Fruit fly (Drosophila melanogaster) Kc167 (cell line): ENCODE data around the gene Snx27.

Experiments used
- Myc ChIP-seq: fragments of >200 bp; optimal IDR thresholded peaks from 2 replicates; lab custom pipeline; 2017; ENCODE audit warnings: missing external identifiers
- Sin3A ChIP-seq: fragments of >200 bp; optimal IDR thresholded peaks from 2 replicates; lab custom pipeline; 2018; ENCODE audit warnings: missing external identifiers
- h ChIP-seq: fragments of >200 bp; optimal IDR thresholded peaks from 3 replicates; lab custom pipeline; 2018; ENCODE audit warnings: missing external identifiers
- insv ChIP-seq: fragments of >200 bp; optimal IDR thresholded peaks from 3 replicates; lab custom pipeline; 2018; ENCODE audit warnings: missing external identifiers
- psq ChIP-seq: fragments of >200 bp; optimal IDR thresholded peaks from 2 replicates; lab custom pipeline; 2017; ENCODE audit warnings: missing external identifiers
- ttk ChIP-seq: sonication (Bioruptor generic); optimal IDR thresholded peaks from 2 replicates; lab custom pipeline; 2017; ENCODE audit warnings: missing external identifiers

Gene Snx27

dm6 chrX:5679933-5680667 is 57.7 kb downstream of the Snx27 start, which contains the start of the genes Tre1 and Gr5a:
TSS of gene Tre1 (minus strand) at chrX:5679977.
TSS of gene Gr5a (plus strand) at chrX:5680617.
- TF ChIP-seq Myc (lab: Kevin White, UChicago): no peak
- TF ChIP-seq h (lab: Kevin White, UChicago): no peak
- TF ChIP-seq Sin3A (lab: Kevin White, UChicago): no peak
- no peak for TF ChIP-seq insv

dm6 chrX:5679079-5679932 is 58.5 kb downstream of the Snx27 start:
- TF ChIP-seq h (lab: Kevin White, UChicago) (no peak), Myc (lab: Kevin White, UChicago) (no peak), psq (lab: Kevin White, UChicago) (no peak)

- TF ChIP-seq ttk (no peak), Sin3A (lab: Kevin White, UChicago) (no peak), h (lab: Kevin White, UChicago) (no peak), psq (lab: Kevin White, UChicago) (no peak), insv (no peak), Myc (lab: Kevin White, UChicago) (no peak)
Measured at dm6 chrX:5678178-5678470, 59.7 kb downstream of the Snx27 start.

dm6 chrX:5677400-5678177 is 60.2 kb downstream of the Snx27 start:
- TF ChIP-seq Sin3A (lab: Kevin White, UChicago): no peak
- no peak for TF ChIP-seq h (lab: Kevin White, UChicago)
- no peak for TF ChIP-seq ttk
- TF ChIP-seq insv: no peak

dm6 chrX:5676855-5677254 is 61.0 kb downstream of the Snx27 start:
- no peak for TF ChIP-seq Myc (lab: Kevin White, UChicago)
- TF ChIP-seq insv: no peak
- no peak for TF ChIP-seq h (lab: Kevin White, UChicago)
- TF ChIP-seq ttk: no peak
- no peak for TF ChIP-seq Sin3A (lab: Kevin White, UChicago)
- no peak for TF ChIP-seq psq (lab: Kevin White, UChicago)

- TF ChIP-seq insv (no peak), psq (lab: Kevin White, UChicago) (no peak), Sin3A (lab: Kevin White, UChicago) (no peak), Myc (lab: Kevin White, UChicago) (no peak), ttk (no peak), h (lab: Kevin White, UChicago) (no peak)
Measured at dm6 chrX:5672243-5673051, 65.4 kb downstream of the Snx27 start, which contains the start of gene RpL35. TSS of gene RpL35 (plus strand) at chrX:5672401.

- no peak for TF ChIP-seq Sin3A (lab: Kevin White, UChicago)
- TF ChIP-seq ttk: no peak
- TF ChIP-seq psq (lab: Kevin White, UChicago): no peak
- TF ChIP-seq h (lab: Kevin White, UChicago): no peak
- no peak for TF ChIP-seq Myc (lab: Kevin White, UChicago)
- no peak for TF ChIP-seq insv
Measured at dm6 chrX:5671537-5672029, 66.2 kb downstream of the Snx27 start, which contains the start of gene Rab18. TSS of gene Rab18 (minus strand) at chrX:5671812.
